Worm (Caenorhabditis elegans): ENCODE results near the gene zipt-2.3.

- TF ChIP-seq ama-1 (optimal IDR thresholded peaks at IDR 0.05) (no peak), sea-1 (GFP tag; conservative IDR thresholded peaks at IDR 0.05) (0 out of 2 replicates have a peak, but pooled peaks have one; percentile 32), flt-1 (GFP tag; IDR thresholded peaks at IDR 0.05) (no peak), tbx-11 (GFP tag; IDR thresholded peaks at IDR 0.05) (no peak), ceh-36 (tag; optimal IDR thresholded peaks at IDR 0.05) (no peak), ets-7 (tag; optimal IDR thresholded peaks at IDR 0.05) (no peak), hnd-1 (tag; optimal IDR thresholded peaks at IDR 0.05) (no peak), hmg-4 (GFP tag; optimal IDR thresholded peaks at IDR 0.05) (no peak), pes-1 (GFP tag; IDR thresholded peaks at IDR 0.05) (no peak)
Measured at ce11 chrII:13737751-13738525, 22.3 kb upstream of the zipt-2.3 start.

All from whole organism, early embryonic.